Worm (Caenorhabditis elegans): ENCODE data around the gene sri-37.
"Not testable (repeated sequence)": the region's sequence is repeated elsewhere in the genome, so short reads cannot be mapped to it uniquely, and the experiment has no call there.

Gene sri-37

ce11 chrII:2611009-2611408 lies 18.4 kb upstream of the sri-37 start:
- 0 out of 2 replicates have a peak, but pooled peaks have one; percentile 9 for TF ChIP-seq ztf-28 (GFP tag; IDR thresholded peaks at IDR 0.05)
- no peak for TF ChIP-seq cebp-1 (GFP tag; IDR thresholded peaks at IDR 0.05)
- no peak for TF ChIP-seq cebp-1 (tag; optimal IDR thresholded peaks at IDR 0.05)
- TF ChIP-seq ets-4 (GFP tag; optimal IDR thresholded peaks at IDR 0.05) = no peak

DNA sequence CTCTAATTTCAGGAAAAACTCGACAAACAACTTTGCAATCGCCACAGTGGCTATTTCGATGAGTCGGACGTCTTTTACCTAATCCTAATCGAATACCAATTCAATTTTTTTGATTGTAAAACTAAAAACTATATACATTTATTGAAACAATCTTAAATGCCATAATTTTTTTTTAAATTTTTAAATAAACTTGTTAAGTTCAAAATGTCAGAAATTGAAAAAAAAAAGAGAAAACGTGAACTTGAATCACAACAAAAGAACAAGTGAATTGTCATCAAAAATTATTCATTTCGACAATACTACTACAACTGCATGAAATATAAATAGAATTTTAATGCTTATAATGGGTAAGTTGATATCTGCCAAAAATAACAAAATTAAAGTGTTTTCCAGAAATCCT lies 17.1 kb upstream of the sri-37 start, which contains the start of gene D2062.13:
Gene D2062.13 (plus strand): TSS at position 301 of the 400 bp plus-strand sequence.
- TF ChIP-seq F39B2.1 (GFP tag; IDR thresholded peaks at IDR 0.05); ztf-18 (tag; optimal IDR thresholded peaks at IDR 0.05); dpl-1 (GFP tag; optimal IDR thresholded peaks at IDR 0.05): not testable (repeated sequence)

DNA sequence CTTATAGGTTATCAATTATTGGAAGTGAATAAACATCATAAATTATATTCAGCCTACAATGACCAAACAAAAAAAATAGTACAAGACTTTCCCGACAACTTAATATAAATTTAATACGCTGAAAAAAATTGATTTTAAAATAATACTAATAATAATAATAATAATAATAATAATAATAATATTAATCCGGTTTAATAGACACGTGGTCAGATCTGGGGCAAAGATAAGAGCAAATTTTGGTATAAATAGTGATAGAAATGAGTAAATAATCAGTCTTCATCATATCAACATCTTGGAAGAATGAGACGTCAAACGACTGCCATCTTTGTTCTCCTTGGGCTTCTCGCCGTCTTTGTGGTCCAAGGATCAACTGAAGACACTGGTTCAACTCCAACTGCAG lies 12.7 kb upstream of the sri-37 start, which contains the start of gene msrp-5:
Gene msrp-5 (plus strand): TSS at position 301 of the 400 bp plus-strand sequence.
- not testable (repeated sequence) for TF ChIP-seq ztf-3 (GFP tag; optimal IDR thresholded peaks at IDR 0.05); nhr-179 (tag; optimal IDR thresholded peaks at IDR 0.05); ccch-3 (GFP tag; optimal IDR thresholded peaks at IDR 0.05)

DNA sequence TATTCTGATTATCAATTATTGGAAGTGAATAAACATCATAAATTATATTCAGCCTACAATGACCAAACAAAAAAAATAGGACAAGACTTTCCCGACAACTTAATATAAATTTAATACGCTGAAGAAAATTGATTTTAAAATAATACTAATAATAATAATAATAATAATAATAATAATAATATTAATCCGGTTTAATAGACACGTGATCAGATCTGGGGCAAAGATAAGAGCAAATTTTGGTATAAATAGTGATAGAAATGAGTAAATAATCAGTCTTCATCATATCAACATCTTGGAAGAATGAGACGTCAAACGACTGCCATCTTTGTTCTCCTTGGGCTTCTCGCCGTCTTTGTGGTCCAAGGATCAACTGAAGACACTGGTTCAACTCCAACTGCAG lies 10.2 kb upstream of the sri-37 start, which contains the start of gene msrp-6:
Gene msrp-6 (plus strand): TSS at position 301 of the 400 bp plus-strand sequence.
- not testable (repeated sequence) for TF ChIP-seq ceh-100 (GFP tag; IDR thresholded peaks at IDR 0.05); nfyb-1 (GFP tag; IDR thresholded peaks at IDR 0.05); zim-3 (tag; optimal IDR thresholded peaks at IDR 0.05)

DNA sequence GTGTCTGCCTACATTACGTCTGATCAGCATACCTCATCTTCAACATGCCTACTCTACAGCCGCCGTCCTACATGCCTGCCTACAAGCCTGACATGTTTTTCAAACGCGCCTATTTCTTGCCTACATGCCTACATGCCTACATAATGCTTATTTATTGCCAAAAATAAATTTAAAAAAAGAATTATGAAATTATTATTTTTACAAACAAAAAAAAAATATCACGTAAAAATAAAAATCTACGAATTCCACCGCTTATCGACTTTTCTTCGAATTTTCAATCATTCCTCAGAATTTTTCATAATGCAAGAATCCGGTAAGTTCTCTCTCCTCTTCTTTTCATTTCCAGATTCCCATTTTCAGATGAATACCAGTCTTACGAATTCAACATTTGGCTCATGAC lies 6.9 kb upstream of the sri-37 start, which contains the start of gene D2062.5:
Gene D2062.5 (plus strand): TSS at position 301 of the 400 bp plus-strand sequence.
- TF ChIP-seq dpl-1 (GFP tag; optimal IDR thresholded peaks at IDR 0.05) (no peak), nhr-179 (tag; optimal IDR thresholded peaks at IDR 0.05) (no peak), fkh-3 (tag; optimal IDR thresholded peaks at IDR 0.05) (no peak), hsf-1 (GFP tag; IDR thresholded peaks at IDR 0.05) (no peak), ceh-40 (GFP tag; IDR thresholded peaks at IDR 0.05) (no peak), zfh-2 (GFP tag; conservative IDR thresholded peaks at IDR 0.05) (no peak), F52B5.7 (tag; optimal IDR thresholded peaks at IDR 0.05) (no peak), unc-62 (GFP tag; optimal IDR thresholded peaks at IDR 0.05) (no peak), cebp-2 (GFP tag; IDR thresholded peaks at IDR 0.05) (no peak), ceh-58 (GFP tag; IDR thresholded peaks at IDR 0.05) (no peak), rcor-1 (GFP tag; IDR thresholded peaks at IDR 0.05) (no peak), F33H1.4 (GFP tag; IDR thresholded peaks at IDR 0.05) (no peak), repo-1 (tag; optimal IDR thresholded peaks at IDR 0.05) (no peak), C06A6.2 (GFP tag; conservative IDR thresholded peaks at IDR 0.05) (no peak), atf-7 (tag; optimal IDR thresholded peaks at IDR 0.05) (no peak)

DNA sequence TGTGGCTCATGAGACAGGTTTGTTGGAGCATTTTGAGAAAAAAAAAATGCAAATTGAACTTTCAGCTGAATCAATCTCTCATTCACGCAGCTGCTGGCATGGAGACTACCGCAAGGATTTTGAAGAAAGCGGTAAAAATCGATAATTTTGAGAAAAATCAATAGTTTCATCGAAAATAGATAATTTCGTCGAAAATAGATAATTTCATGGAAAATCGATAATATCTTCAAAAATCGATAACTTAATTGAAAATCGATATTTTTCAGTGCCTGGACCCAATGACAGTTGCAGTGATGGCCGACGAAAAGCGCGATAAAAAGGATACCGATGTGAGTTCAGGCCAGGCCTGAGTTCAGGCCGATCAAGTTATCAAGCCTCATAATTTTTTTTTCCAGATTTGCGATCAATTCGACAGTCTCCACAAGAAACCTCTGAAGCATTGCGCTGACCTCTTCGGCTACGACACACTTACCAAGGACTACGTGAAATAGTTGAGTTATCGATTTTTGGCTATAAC lies 6.4 kb upstream of the sri-37 start, which contains the start of gene D2062.4:
Gene D2062.4 (plus strand): TSS at position 467 of the 517 bp plus-strand sequence.
- TF ChIP-seq nhr-27, atf-7, lin-40 (tag; optimal IDR thresholded peaks at IDR 0.05): not testable (repeated sequence)

- TF ChIP-seq ZK185.1 (tag; optimal IDR thresholded peaks at IDR 0.05; ENCODE audit: poor library complexity, severe bottlenecking) (no peak), ztf-18 (tag; optimal IDR thresholded peaks at IDR 0.05) (no peak), lag-1 (GFP tag; IDR thresholded peaks at IDR 0.05) (no peak), snpc-1.1 (tag; optimal IDR thresholded peaks at IDR 0.05; ENCODE audit: insufficient read depth) (no peak), tbx-9 (tag; optimal IDR thresholded peaks at IDR 0.05; ENCODE audit: borderline replicate concordance) (no peak), attf-5 (GFP tag; optimal IDR thresholded peaks at IDR 0.05) (no peak), bed-1 (GFP tag; IDR thresholded peaks at IDR 0.05) (no peak)
Measured at ce11 chrII:2624792-2625191, 4.6 kb upstream of the sri-37 start, which contains the start of gene lgc-28. lgc-28 (plus strand) TSS chrII:2625092.

All from whole organism, young adult.